Worm (Caenorhabditis elegans) whole organism, L2 larva: ENCODE measurements around the gene sax-3.

Experiments
- ZK546.5 ChIP-seq: sonication (generic microtip); optimal IDR thresholded peaks from 2 replicates; lab custom pipeline; 2017; ENCODE audit warnings: missing biosample characterization, missing genetic modification characterization
- blmp-1 ChIP-seq: sonication (generic microtip); optimal IDR thresholded peaks from 2 replicates; lab custom pipeline; 2017; ENCODE audit warnings: missing genetic modification characterization, mild to moderate bottlenecking, missing compliant biosample characterization, antibody characterized with exemption, moderate library complexity; ENCODE audit not compliant: insufficient read depth
- ceh-82 ChIP-seq: fragments of 150-350 bp; optimal IDR thresholded peaks from 2 replicates; lab custom pipeline; 2014; ENCODE audit warnings: missing biosample characterization, missing genetic modification characterization
- dmd-4 ChIP-seq: sonication (generic microtip); optimal IDR thresholded peaks from 2 replicates; lab custom pipeline; 2017; ENCODE audit warnings: missing biosample characterization, missing genetic modification characterization
- fos-1 ChIP-seq: fragments of 150-350 bp; optimal IDR thresholded peaks from 2 replicates; lab custom pipeline; 2014; ENCODE audit warnings: missing biosample characterization, missing genetic modification characterization
- gmeb-1 ChIP-seq: fragments of 150-350 bp; optimal IDR thresholded peaks from 2 replicates; lab custom pipeline; 2014; ENCODE audit warnings: missing biosample characterization, missing genetic modification characterization
- lsy-2 ChIP-seq, 2 experiments: fragments of 150-350 bp in 1 of 2; sonication (generic microtip) in 1 of 2; optimal IDR thresholded peaks; 2 replicates each; lab custom pipeline; 2014 to 2017; ENCODE audit warnings: missing biosample characterization in 2 of 2, missing genetic modification characterization in 2 of 2
- nhr-11 ChIP-seq: fragments of 150-350 bp; optimal IDR thresholded peaks from 2 replicates; lab custom pipeline; 2014; ENCODE audit warnings: missing biosample characterization, missing genetic modification characterization
- nhr-6 ChIP-seq: fragments of 150-350 bp; optimal IDR thresholded peaks from 2 replicates; lab custom pipeline; 2014; ENCODE audit warnings: missing biosample characterization, missing genetic modification characterization
- nhr-77 ChIP-seq: fragments of 150-350 bp; optimal IDR thresholded peaks from 2 replicates; lab custom pipeline; 2014; ENCODE audit warnings: missing biosample characterization, missing genetic modification characterization
- snpc-4 ChIP-seq: fragments of 150-350 bp; optimal IDR thresholded peaks from 2 replicates; lab custom pipeline; 2014; ENCODE audit warnings: missing biosample characterization, missing genetic modification characterization
- unc-55 ChIP-seq: fragments of 150-350 bp; sonication (generic microtip); optimal IDR thresholded peaks from 3 replicates; lab custom pipeline; 2014; ENCODE audit warnings: missing biosample characterization, missing genetic modification reagents, missing genetic modification characterization
- unc-62 ChIP-seq: fragments of 150-350 bp; optimal IDR thresholded peaks from 2 replicates; lab custom pipeline; 2014; ENCODE audit warnings: missing biosample characterization, missing genetic modification reagents, missing genetic modification characterization

DNA sequence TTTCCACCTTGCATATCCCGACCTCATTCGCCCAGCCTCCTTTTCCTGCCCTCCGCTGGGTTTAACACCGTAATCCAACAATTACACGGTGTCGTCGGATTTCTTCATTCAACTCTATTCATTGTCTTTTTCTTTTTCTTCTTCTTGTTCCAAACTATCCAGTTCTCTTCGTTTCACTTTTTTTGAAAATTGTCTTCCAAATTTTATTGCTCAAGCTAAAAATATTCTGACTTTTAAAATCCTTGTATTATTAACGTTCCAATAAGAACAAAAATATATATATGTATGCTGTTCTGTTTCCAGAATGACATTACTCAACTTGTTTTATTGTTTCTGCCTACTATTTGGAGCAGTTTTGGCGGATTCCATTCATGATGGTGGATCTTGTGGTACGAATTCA is 14.2 kb upstream of the sax-3 start, which contains the start of gene wrt-6:
- TF ChIP-seq snpc-4 (tag; lab: Kevin White, UChicago) (no peak), ceh-82 (tag; lab: Kevin White, UChicago) (no peak), fos-1 (no peak), ZK546.5 (tag; lab: Kevin White, UChicago) (no peak), unc-62 (GFP tag; lab: Kevin White, UChicago) (no peak), gmeb-1 (tag; lab: Kevin White, UChicago) (no peak), unc-55 (GFP tag; lab: Kevin White, UChicago) (no peak), dmd-4 (tag; lab: Kevin White, UChicago) (no peak), nhr-77 (tag; lab: Kevin White, UChicago) (no peak), blmp-1 (tag; lab: Kevin White, UChicago) (no peak), nhr-6 (tag; lab: Kevin White, UChicago) (no peak), lsy-2 (tag; optimal IDR thresholded peaks at IDR 0.05; lab: Kevin White, UChicago) (no peak), nhr-11 (tag; lab: Kevin White, UChicago) (no peak)
